Worm (Caenorhabditis elegans): ENCODE results near the gene srh-4.

- TF ChIP-seq ceh-82 (tag; optimal IDR thresholded peaks at IDR 0.05) = no peak
- no peak for TF ChIP-seq ceh-16 (tag; optimal IDR thresholded peaks at IDR 0.05)
- TF ChIP-seq ztf-4 (tag; optimal IDR thresholded peaks at IDR 0.05) = no peak
- no peak for TF ChIP-seq sea-2 (GFP tag; optimal IDR thresholded peaks at IDR 0.05)
- TF ChIP-seq lin-15B (tag; optimal IDR thresholded peaks at IDR 0.05) = no peak
- no peak for TF ChIP-seq mdl-1 (tag; optimal IDR thresholded peaks at IDR 0.05)
- no peak for TF ChIP-seq pha-4 (tag; optimal IDR thresholded peaks at IDR 0.05)
- TF ChIP-seq elt-2 (tag; optimal IDR thresholded peaks at IDR 0.05) = no peak
Measured at ce11 chrV:3981680-3982079, 28.6 kb upstream of the srh-4 start, which contains the start of gene nlp-30.
